ENCODE assay signal across 2 fruit fly cellular contexts in genomic region chr2L:14476501-14477067, dm6.
TF ChIP-seq lines count a peak whose summit lies in the region.

No protein-coding gene starts in this region.

- no peak for TF ChIP-seq CTCF in whole organism, embryonic (GFP tag; optimal IDR thresholded peaks at IDR 0.05; lab: Kevin White, UChicago)

TF ChIP-seq in whole organism, embryonic, 481 proteins besides CTCF, POLR2A, EP300 and RAD21:
- TF ChIP-seq Hey (tag; optimal IDR thresholded peaks at IDR 0.05; lab: Kevin White, UChicago) (no peak), cwo (GFP tag; optimal IDR thresholded peaks at IDR 0.05; lab: Kevin White, UChicago) (no peak), nau (GFP tag; optimal IDR thresholded peaks at IDR 0.05; lab: Kevin White, UChicago) (peak; percentile 86), Meics (GFP tag; optimal IDR thresholded peaks at IDR 0.05; lab: Kevin White, UChicago) (peak; percentile 19), vvl (GFP tag; IDR thresholded peaks at IDR 0.05; lab: Robert Waterston, UW) (no peak), sd (tag; optimal IDR thresholded peaks at IDR 0.05; lab: Kevin White, UChicago) (peak; percentile 31), CG7839 (tag; optimal IDR thresholded peaks at IDR 0.05; lab: Kevin White, UChicago) (peak; percentile 5), unpg (GFP tag; optimal IDR thresholded peaks at IDR 0.05; lab: Kevin White, UChicago) (peak; percentile 17), ab (GFP tag; optimal IDR thresholded peaks at IDR 0.05; lab: Kevin White, UChicago) (no peak), gem (tag; optimal IDR thresholded peaks at IDR 0.05; lab: Kevin White, UChicago) (peak; percentile 26), CG10431 (GFP tag; optimal IDR thresholded peaks at IDR 0.05; lab: Kevin White, UChicago) (no peak), CG11504 (tag; optimal IDR thresholded peaks at IDR 0.05; lab: Kevin White, UChicago) (peak; percentile 19), Ptx1 (GFP tag; IDR thresholded peaks at IDR 0.05; lab: Robert Waterston, UW) (0 out of 2 replicates have a peak, but pooled peaks have one; percentile 17), az2 (GFP tag; optimal IDR thresholded peaks at IDR 0.05; lab: Kevin White, UChicago) (peak; percentile 6), CG12769 (tag; optimal IDR thresholded peaks at IDR 0.05; lab: Kevin White, UChicago) (peak; percentile 6), CG17359 (tag; optimal IDR thresholded peaks at IDR 0.05; lab: Kevin White, UChicago) (peak; percentile 6), CG16779 (GFP tag; IDR thresholded peaks at IDR 0.05; lab: Robert Waterston, UW) (no peak), sr (GFP tag; IDR thresholded peaks at IDR 0.05; lab: Robert Waterston, UW) (peak; percentile 74; the same call in 2 of the 3 replicates), grau (tag; optimal IDR thresholded peaks at IDR 0.05; lab: Kevin White, UChicago) (peak; percentile 25), Hr78 (GFP tag; optimal IDR thresholded peaks at IDR 0.05; lab: Kevin White, UChicago) (peak in 1 of 2 experiments; percentile 68), dmrt99B (tag; optimal IDR thresholded peaks at IDR 0.05; lab: Kevin White, UChicago) (peak; percentile 17), Dad (GFP tag; optimal IDR thresholded peaks at IDR 0.05; lab: Kevin White, UChicago) (no peak)

TF ChIP-seq in whole organism, prepupa, 60 proteins besides CTCF, POLR2A, EP300 and RAD21:
- TF ChIP-seq Smox (GFP tag; optimal IDR thresholded peaks at IDR 0.05; lab: Kevin White, UChicago): no peak
- no peak for TF ChIP-seq achi (GFP tag; optimal IDR thresholded peaks at IDR 0.05; lab: Kevin White, UChicago)
- TF ChIP-seq svp (GFP tag; lab: Kevin White, UChicago): peak; percentile 64
- TF ChIP-seq salr (GFP tag; optimal IDR thresholded peaks at IDR 0.05; lab: Kevin White, UChicago): no peak
- no peak for TF ChIP-seq acj6 (GFP tag; optimal IDR thresholded peaks at IDR 0.05; lab: Kevin White, UChicago)
- no peak for TF ChIP-seq spab (GFP tag; optimal IDR thresholded peaks at IDR 0.05; lab: Kevin White, UChicago)
